Fruit fly (Drosophila melanogaster) whole organism, embryonic: Measurements from ENCODE around the gene Vdup1.

Experiments used
- Abd-B ChIP-seq: fragments of 200-800 bp; sonication (Bioruptor generic); optimal IDR thresholded peaks from 2 replicates; lab custom pipeline; 2018; ENCODE audit warnings: missing biosample characterization, mild to moderate bottlenecking, missing genetic modification characterization, moderate library complexity
- Bdp1 ChIP-seq: fragments of 200-800 bp; sonication (Bioruptor generic); optimal IDR thresholded peaks from 3 replicates; lab custom pipeline; 2016; ENCODE audit warnings: missing biosample characterization, missing genetic modification characterization
- CG10209 ChIP-seq: fragments of 200-800 bp; sonication (Bioruptor generic); optimal IDR thresholded peaks from 3 replicates; lab custom pipeline; 2017; ENCODE audit warnings: missing biosample characterization, mild to moderate bottlenecking, missing genetic modification characterization, missing genetic modification reagents
- CG10267 ChIP-seq: fragments of 200-800 bp; sonication (Bioruptor generic); optimal IDR thresholded peaks from 2 replicates; lab custom pipeline; 2018; ENCODE audit warnings: missing biosample characterization, mild to moderate bottlenecking, missing genetic modification characterization, moderate library complexity
- CG10366 ChIP-seq: fragments of 200-800 bp; sonication (Bioruptor generic); IDR thresholded peaks from 2 replicates; pipeline ENCODE4 v1.3.6; 2022; ENCODE audit warnings: missing biosample characterization, missing genetic modification characterization
- CG12942 ChIP-seq: fragments of 200-800 bp; sonication (Bioruptor generic); optimal IDR thresholded peaks from 3 replicates; lab custom pipeline; 2016; ENCODE audit warnings: missing biosample characterization, missing genetic modification characterization
- CG14667 ChIP-seq: fragments of 200-800 bp; sonication (Bioruptor generic); IDR thresholded peaks from 2 replicates; pipeline ENCODE4 v1.3.6; 2022; ENCODE audit warnings: missing biosample characterization, missing genetic modification characterization
- CG15073 ChIP-seq: fragments of 200-800 bp; sonication (Bioruptor generic); optimal IDR thresholded peaks from 2 replicates; lab custom pipeline; 2016; ENCODE audit warnings: missing biosample characterization, missing genetic modification characterization
- CG1602 ChIP-seq: fragments of 200-800 bp; sonication (Bioruptor generic); optimal IDR thresholded peaks from 3 replicates; lab custom pipeline; 2016; ENCODE audit warnings: missing biosample characterization, missing genetic modification characterization
- CG1647 ChIP-seq: fragments of 200-800 bp; sonication (Bioruptor generic); optimal IDR thresholded peaks from 3 replicates; lab custom pipeline; 2016; ENCODE audit warnings: missing biosample characterization, missing genetic modification characterization
- CG16815 ChIP-seq: fragments of 200-800 bp; sonication (Bioruptor generic); optimal IDR thresholded peaks from 3 replicates; lab custom pipeline; 2017; ENCODE audit warnings: missing biosample characterization, mild to moderate bottlenecking, missing genetic modification characterization
- CG17829 ChIP-seq: fragments of 200-800 bp; optimal IDR thresholded peaks from 2 replicates; lab custom pipeline; 2019; ENCODE audit warnings: missing biosample characterization, mild to moderate bottlenecking, missing genetic modification characterization, moderate library complexity
- CG1792 ChIP-seq: fragments of 200-800 bp; sonication (Bioruptor generic); optimal IDR thresholded peaks from 2 replicates; lab custom pipeline; 2016; ENCODE audit warnings: missing biosample characterization, missing genetic modification characterization
- CG2199 ChIP-seq: fragments of 200-800 bp; sonication (Bioruptor generic); IDR thresholded peaks from 3 replicates; pipeline ENCODE4 v1.3.6; 2022; ENCODE audit warnings: missing biosample characterization, missing genetic modification characterization
- CG2678 ChIP-seq: fragments of 200-800 bp; sonication (Bioruptor generic); optimal IDR thresholded peaks from 3 replicates; lab custom pipeline; 2019; ENCODE audit warnings: missing biosample characterization, mild to moderate bottlenecking, missing genetic modification characterization, moderate library complexity
- CG6791 ChIP-seq: fragments of 200-800 bp; sonication (Bioruptor generic); IDR thresholded peaks from 3 replicates; pipeline ENCODE4 v1.3.6; 2022; ENCODE audit warnings: missing biosample characterization, missing genetic modification characterization; ENCODE audit not compliant: partially characterized antibody
- CG6854 ChIP-seq: fragments of 200-800 bp; sonication (Bioruptor generic); optimal IDR thresholded peaks from 3 replicates; lab custom pipeline; 2017; ENCODE audit warnings: missing biosample characterization, mild to moderate bottlenecking, missing genetic modification characterization
- CG7372 ChIP-seq: fragments of 200-800 bp; sonication (Bioruptor generic); IDR thresholded peaks from 2 replicates; pipeline ENCODE4 v1.3.6; 2022; ENCODE audit warnings: missing biosample characterization, missing genetic modification characterization
- CG7839 ChIP-seq: fragments of 200-800 bp; sonication (Bioruptor generic); optimal IDR thresholded peaks from 3 replicates; lab custom pipeline; 2018; ENCODE audit warnings: missing biosample characterization, mild to moderate bottlenecking, missing genetic modification characterization, moderate library complexity
- CHES-1-like ChIP-seq: fragments of 200-800 bp; sonication (Bioruptor generic); optimal IDR thresholded peaks from 2 replicates; lab custom pipeline; 2016; ENCODE audit warnings: missing biosample characterization, missing genetic modification characterization
- Dek ChIP-seq: fragments of 200-800 bp; sonication (Bioruptor generic); optimal IDR thresholded peaks from 3 replicates; lab custom pipeline; 2019; ENCODE audit warnings: missing biosample characterization, mild to moderate bottlenecking, missing genetic modification characterization, moderate library complexity
- Fer2 ChIP-seq: fragments of 200-800 bp; sonication (Bioruptor generic); optimal IDR thresholded peaks from 2 replicates; lab custom pipeline; 2018; ENCODE audit warnings: missing biosample characterization, mild to moderate bottlenecking, missing genetic modification characterization, moderate library complexity
- Lhr ChIP-seq: fragments of 200-800 bp; sonication (Bioruptor generic); optimal IDR thresholded peaks from 3 replicates; lab custom pipeline; 2017; ENCODE audit warnings: mild to moderate bottlenecking, missing biosample characterization, missing genetic modification reagents, missing genetic modification characterization
- Mrtf ChIP-seq: fragments of 200-800 bp; sonication (Bioruptor generic); IDR thresholded peaks from 3 replicates; pipeline ENCODE4 v1.3.6; 2022; ENCODE audit warnings: missing biosample characterization, missing genetic modification characterization
- Myb ChIP-seq: fragments of 200-800 bp; sonication (Bioruptor generic); optimal IDR thresholded peaks from 2 replicates; lab custom pipeline; 2016; ENCODE audit warnings: missing biosample characterization, missing genetic modification characterization
- NK7.1 ChIP-seq: fragments of 200-800 bp; sonication (Bioruptor generic); optimal IDR thresholded peaks from 3 replicates; lab custom pipeline; 2016; ENCODE audit warnings: missing biosample characterization, missing genetic modification characterization
- Opbp ChIP-seq: fragments of 200-800 bp; sonication (Bioruptor generic); IDR thresholded peaks from 3 replicates; pipeline ENCODE4 v1.3.6; 2022; ENCODE audit warnings: missing biosample characterization, missing genetic modification characterization; ENCODE audit not compliant: partially characterized antibody
- Optix ChIP-seq: fragments of 200-800 bp; sonication (Bioruptor generic); IDR thresholded peaks from 3 replicates; pipeline ENCODE4 v1.3.6; 2022; ENCODE audit warnings: missing biosample characterization, missing genetic modification characterization
- TFAM ChIP-seq: fragments of 200-800 bp; sonication (Bioruptor generic); optimal IDR thresholded peaks from 2 replicates; lab custom pipeline; 2017; ENCODE audit warnings: missing biosample characterization, missing genetic modification characterization, inconsistent platforms
- bab2 ChIP-seq: fragments of 200-800 bp; sonication (Bioruptor generic); optimal IDR thresholded peaks from 2 replicates; lab custom pipeline; 2016; ENCODE audit warnings: missing biosample characterization, missing genetic modification characterization
- bcd ChIP-seq: fragments of 200-800 bp; sonication (Bioruptor generic); optimal IDR thresholded peaks from 2 replicates; lab custom pipeline; 2017; ENCODE audit warnings: missing biosample characterization, mild to moderate bottlenecking, missing genetic modification characterization
- cas ChIP-seq: fragments of 200-800 bp; sonication (Bioruptor generic); IDR thresholded peaks from 2 replicates; pipeline ENCODE4 v1.3.6; 2022; ENCODE audit warnings: missing biosample characterization, missing genetic modification characterization
- crol ChIP-seq: fragments of 200-800 bp; sonication (Bioruptor generic); IDR thresholded peaks from 2 replicates; pipeline ENCODE4 v1.3.6; 2022; ENCODE audit warnings: missing biosample characterization, missing genetic modification characterization
- dimm ChIP-seq: fragments of 200-800 bp; sonication (Bioruptor generic); IDR thresholded peaks from 2 replicates; pipeline ENCODE4 v1.3.6; 2022; ENCODE audit warnings: missing biosample characterization, missing genetic modification characterization
- emc ChIP-seq: fragments of 200-800 bp; sonication (Bioruptor generic); optimal IDR thresholded peaks from 2 replicates; lab custom pipeline; 2016; ENCODE audit warnings: missing biosample characterization, missing genetic modification characterization
- fd96Cb ChIP-seq: fragments of 200-800 bp; sonication (Bioruptor generic); optimal IDR thresholded peaks from 2 replicates; lab custom pipeline; 2018; ENCODE audit warnings: missing biosample characterization, mild to moderate bottlenecking, missing genetic modification characterization, moderate library complexity
- insv ChIP-seq, 2 experiments: fragments of 200-800 bp; sonication (Bioruptor generic); optimal IDR thresholded peaks; 3 replicates each; lab custom pipeline; 2016 to 2018; ENCODE audit warnings: missing biosample characterization in 2 of 2, missing genetic modification characterization in 2 of 2
- knrl ChIP-seq: fragments of 200-800 bp; sonication (Bioruptor generic); IDR thresholded peaks from 3 replicates; pipeline ENCODE4 v1.3.6; 2022; ENCODE audit warnings: missing biosample characterization, missing genetic modification characterization; ENCODE audit not compliant: partially characterized antibody
- nerfin-2 ChIP-seq: fragments of 200-800 bp; sonication (Bioruptor generic); IDR thresholded peaks from 2 replicates; pipeline ENCODE4 v1.3.6; 2022; ENCODE audit warnings: missing biosample characterization, missing genetic modification characterization; ENCODE audit not compliant: partially characterized antibody
- org-1 ChIP-seq: fragments of 200-800 bp; sonication (Bioruptor generic); optimal IDR thresholded peaks from 2 replicates; lab custom pipeline; 2017; ENCODE audit warnings: missing biosample characterization, missing genetic modification characterization
- pfk ChIP-seq: fragments of 200-800 bp; sonication (Bioruptor generic); optimal IDR thresholded peaks from 2 replicates; lab custom pipeline; 2018; ENCODE audit warnings: missing biosample characterization, mild to moderate bottlenecking, missing genetic modification characterization, moderate library complexity
- phol ChIP-seq: fragments of 200-800 bp; sonication (Bioruptor generic); optimal IDR thresholded peaks from 3 replicates; lab custom pipeline; 2018; ENCODE audit warnings: missing biosample characterization, mild to moderate bottlenecking, missing genetic modification characterization, moderate library complexity
- sob ChIP-seq: fragments of 200-800 bp; sonication (Bioruptor generic); IDR thresholded peaks from 2 replicates; pipeline ENCODE4 v1.3.6; 2022; ENCODE audit warnings: missing biosample characterization, missing genetic modification characterization
- sqz ChIP-seq: fragments of 200-800 bp; sonication (Bioruptor generic); optimal IDR thresholded peaks from 3 replicates; lab custom pipeline; 2018; ENCODE audit warnings: missing biosample characterization, mild to moderate bottlenecking, missing genetic modification characterization
- sr ChIP-seq: fragments of 200-800 bp; sonication (Bioruptor generic); IDR thresholded peaks from 3 replicates; pipeline ENCODE4 v1.3.6; 2022; ENCODE audit warnings: missing biosample characterization, missing genetic modification characterization
- vnd ChIP-seq: fragments of 200-800 bp; sonication (Bioruptor generic); IDR thresholded peaks from 3 replicates; pipeline ENCODE4 v1.3.6; 2022; ENCODE audit warnings: missing biosample characterization, missing genetic modification characterization; ENCODE audit not compliant: partially characterized antibody
- wdn ChIP-seq: fragments of 200-800 bp; sonication (Bioruptor generic); IDR thresholded peaks from 2 replicates; pipeline ENCODE4 v1.3.6; 2022; ENCODE audit warnings: missing biosample characterization, missing genetic modification characterization

Gene Vdup1

dm6 chr3L:199754-200596 is 21.2 kb upstream of the Vdup1 start, which contains the start of the genes rno and mri (continued):
- TF ChIP-seq nerfin-2: peak; percentile 90
- TF ChIP-seq CG2199 (GFP tag; lab: Robert Waterston, UW): no peak
- peak; percentile 67 for TF ChIP-seq Dek
- TF ChIP-seq CG12942 (GFP tag; lab: Kevin White, UChicago): peak; percentile 63
- peak; percentile 81 for TF ChIP-seq CG17829 (tag; lab: Kevin White, UChicago)
- TF ChIP-seq Lhr: peak; percentile 66
- peak; percentile 95 for TF ChIP-seq knrl (GFP tag; lab: Robert Waterston, UW)

dm6 chr3L:199050-199745 is 20.4 kb upstream of the Vdup1 start:
- peak; percentile 43; the same call in 1 of the 2 replicates for TF ChIP-seq wdn
- TF ChIP-seq bcd (GFP tag; lab: Kevin White, UChicago): no peak
- no peak for TF ChIP-seq phol (tag; lab: Kevin White, UChicago)
- TF ChIP-seq cas: 0 out of 2 replicates have a peak, but pooled peaks have one; percentile 5
- TF ChIP-seq Fer2 (tag; lab: Kevin White, UChicago): no peak
- peak; percentile 96 for TF ChIP-seq crol (GFP tag; lab: Robert Waterston, UW)
- no peak for TF ChIP-seq Optix (GFP tag; lab: Robert Waterston, UW)
- peak; percentile 4; the same call in 2 of the 3 replicates for TF ChIP-seq CG6791 (GFP tag; lab: Robert Waterston, UW)
- no peak for TF ChIP-seq Bdp1
- no peak for TF ChIP-seq CG1792 (GFP tag; lab: Kevin White, UChicago)
- TF ChIP-seq TFAM: no peak
- no peak for TF ChIP-seq Myb (GFP tag; lab: Kevin White, UChicago)
- TF ChIP-seq CG1647 (GFP tag; lab: Kevin White, UChicago): peak; percentile 31
- TF ChIP-seq CG6854 (GFP tag; lab: Kevin White, UChicago): no peak
- peak; percentile 82 for TF ChIP-seq Abd-B (GFP tag; lab: Kevin White, UChicago)
- no peak for TF ChIP-seq emc (GFP tag; lab: Kevin White, UChicago)
- no peak for TF ChIP-seq CG15073 (GFP tag; lab: Kevin White, UChicago)
- no peak for TF ChIP-seq CG16815 (GFP tag; lab: Kevin White, UChicago)
- no peak for TF ChIP-seq Mrtf
- no peak for TF ChIP-seq dimm (GFP tag; lab: Robert Waterston, UW)
- peak; percentile 80 for TF ChIP-seq CHES-1-like (GFP tag; lab: Kevin White, UChicago)
- TF ChIP-seq sr (GFP tag; lab: Robert Waterston, UW): no peak
- peak; percentile 15; the same call in 1 of the 2 replicates for TF ChIP-seq CG10366 (GFP tag; lab: Robert Waterston, UW)
- no peak for TF ChIP-seq CG10209
- TF ChIP-seq CG2678 (tag; lab: Kevin White, UChicago): no peak
- no peak for TF ChIP-seq CG14667 (GFP tag; lab: Robert Waterston, UW)
- no peak for TF ChIP-seq sqz (GFP tag; lab: Kevin White, UChicago)
- no peak for TF ChIP-seq CG10267
- peak; percentile 39; the same call in 1 of the 3 replicates for TF ChIP-seq vnd (GFP tag; lab: Robert Waterston, UW)
- TF ChIP-seq insv (GFP tag; optimal IDR thresholded peaks at IDR 0.05; lab: Kevin White, UChicago): no peak
- TF ChIP-seq CG1602 (GFP tag; lab: Kevin White, UChicago): no peak
- TF ChIP-seq bab2 (GFP tag; lab: Kevin White, UChicago): no peak
- no peak for TF ChIP-seq pfk (GFP tag; lab: Kevin White, UChicago)
- TF ChIP-seq CG7839 (tag; lab: Kevin White, UChicago): no peak
- peak; percentile 78 for TF ChIP-seq Opbp (GFP tag; lab: Robert Waterston, UW)
- TF ChIP-seq sob (GFP tag; lab: Robert Waterston, UW): peak; percentile 51
- no peak for TF ChIP-seq org-1 (GFP tag; lab: Kevin White, UChicago)
- TF ChIP-seq CG7372 (GFP tag; lab: Robert Waterston, UW): no peak
- TF ChIP-seq NK7.1 (GFP tag; lab: Kevin White, UChicago): no peak
- TF ChIP-seq fd96Cb (tag; lab: Kevin White, UChicago): no peak
